Worm (Caenorhabditis elegans): ENCODE measurements around the gene nhr-270.

DNA sequence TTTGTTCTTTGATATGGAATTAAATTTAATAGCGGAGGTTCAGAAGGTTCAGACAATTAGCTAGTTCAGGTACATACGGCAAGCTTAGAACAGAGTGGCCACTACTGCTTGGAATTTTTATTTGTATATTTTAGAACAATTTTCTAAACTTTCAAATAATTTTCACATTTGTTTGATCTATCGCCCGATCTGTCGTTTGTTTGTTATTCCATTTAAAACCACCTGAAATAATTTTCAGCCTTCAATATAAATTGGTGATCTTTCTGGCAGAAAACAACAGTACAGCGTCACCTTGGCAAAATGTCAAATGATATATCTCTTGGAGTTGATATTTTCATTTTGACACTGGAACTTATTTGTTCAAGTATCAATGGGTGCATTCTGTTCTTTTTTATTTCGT lies 10.2 kb upstream of the nhr-270 start, which contains the start of gene R13D11.3:
- TF ChIP-seq egl-27 (tag; optimal IDR thresholded peaks at IDR 0.05), result no peak
- no peak for TF ChIP-seq ama-1 (optimal IDR thresholded peaks at IDR 0.05)
- TF ChIP-seq sea-2 (GFP tag; optimal IDR thresholded peaks at IDR 0.05), result no peak
- no peak for TF ChIP-seq nhr-77 (tag; optimal IDR thresholded peaks at IDR 0.05)
- TF ChIP-seq elt-3 (tag; optimal IDR thresholded peaks at IDR 0.05), result no peak
- TF ChIP-seq ceh-28 (tag; optimal IDR thresholded peaks at IDR 0.05), result no peak
- TF ChIP-seq lin-15B (tag; optimal IDR thresholded peaks at IDR 0.05), result no peak
